Worm (Caenorhabditis elegans) whole organism, early embryonic: Measurements from ENCODE around the gene K11D12.11.

Source experiments
- B0310.2 ChIP-seq: sonication (generic microtip); optimal IDR thresholded peaks from 2 replicates; lab custom pipeline; 2016; ENCODE audit warnings: mild to moderate bottlenecking, missing genetic modification characterization, missing compliant biosample characterization
- F13C5.2 ChIP-seq: sonication (generic microtip); optimal IDR thresholded peaks from 2 replicates; lab custom pipeline; 2017; ENCODE audit warnings: mild to moderate bottlenecking, missing genetic modification characterization, inconsistent platforms, missing compliant biosample characterization
- aly-1 ChIP-seq: sonication (generic microtip); optimal IDR thresholded peaks from 2 replicates; lab custom pipeline; 2016; ENCODE audit warnings: missing genetic modification characterization, missing compliant biosample characterization
- ama-1 ChIP-seq: fragments of 150-350 bp; optimal IDR thresholded peaks from 2 replicates; lab custom pipeline; 2014
- ets-7 ChIP-seq: sonication (generic microtip); optimal IDR thresholded peaks from 2 replicates; lab custom pipeline; 2016; ENCODE audit warnings: missing genotype, missing genetic modification characterization, missing compliant biosample characterization
- flt-1 ChIP-seq: fragments of 200-800 bp; sonication (Bioruptor generic); IDR thresholded peaks from 2 replicates; pipeline ENCODE4 v1.3.6; 2022; ENCODE audit warnings: missing genetic modification characterization, missing compliant biosample characterization
- hmg-4 ChIP-seq: fragments of 200-800 bp; sonication (Bioruptor generic); optimal IDR thresholded peaks from 2 replicates; lab custom pipeline; 2018; ENCODE audit warnings: mild to moderate bottlenecking, missing genetic modification characterization, missing compliant biosample characterization
- hnd-1 ChIP-seq: sonication (generic microtip); optimal IDR thresholded peaks from 2 replicates; lab custom pipeline; 2016; ENCODE audit warnings: missing genetic modification characterization, missing compliant biosample characterization
- pes-1 ChIP-seq: fragments of 200-800 bp; sonication (Bioruptor generic); IDR thresholded peaks from 2 replicates; pipeline ENCODE4 v1.3.6; 2022; ENCODE audit warnings: missing genetic modification reagents, missing genetic modification characterization, missing compliant biosample characterization
- sea-1 ChIP-seq: fragments of 200-800 bp; sonication (Bioruptor generic); conservative IDR thresholded peaks from 2 replicates; pipeline ENCODE4 v1.3.6; 2022; ENCODE audit warnings: missing genetic modification characterization, missing compliant biosample characterization
- tbx-11 ChIP-seq: fragments of 200-800 bp; sonication (Bioruptor generic); IDR thresholded peaks from 2 replicates; pipeline ENCODE4 v1.3.6; 2022; ENCODE audit warnings: missing genetic modification characterization, missing compliant biosample characterization
- tbx-37 ChIP-seq: fragments of 200-800 bp; sonication (Bioruptor generic); conservative IDR thresholded peaks from 2 replicates; pipeline ENCODE4 v1.3.6; 2022; ENCODE audit warnings: missing genetic modification reagents, missing genetic modification characterization, missing compliant biosample characterization
- tra-4 ChIP-seq: sonication (generic microtip); optimal IDR thresholded peaks from 2 replicates; lab custom pipeline; 2017; ENCODE audit warnings: missing genetic modification characterization, missing compliant biosample characterization

DNA sequence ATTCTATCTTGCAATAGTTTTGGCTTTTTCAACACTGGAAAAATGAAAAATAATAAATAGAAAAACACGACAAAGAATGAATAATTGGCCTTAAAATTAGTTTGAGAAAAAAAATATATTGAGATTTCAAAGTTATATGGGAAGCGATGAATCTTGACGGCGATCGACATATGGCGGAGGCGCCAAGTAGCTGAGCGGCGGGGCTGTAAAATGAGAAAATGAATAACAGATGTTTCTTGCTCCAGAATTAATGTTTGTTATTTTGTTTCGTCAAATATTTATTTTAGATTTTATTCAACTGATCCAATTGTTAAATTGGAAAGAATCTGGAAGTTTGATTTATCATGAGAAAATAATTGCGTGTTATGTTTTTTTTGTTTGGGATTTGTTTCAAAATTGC is at the start of gene K11D12.11:
- no peak for TF ChIP-seq tbx-11 (GFP tag; lab: Robert Waterston, UW)
- TF ChIP-seq ama-1 (lab: Kevin White, UChicago): no peak
- TF ChIP-seq tbx-37 (GFP tag; lab: Robert Waterston, UW): no peak
- TF ChIP-seq flt-1 (GFP tag; lab: Robert Waterston, UW): no peak
- TF ChIP-seq ets-7 (tag; lab: Kevin White, UChicago): no peak
- no peak for TF ChIP-seq B0310.2 (tag; lab: Kevin White, UChicago)
- no peak for TF ChIP-seq pes-1 (GFP tag; lab: Robert Waterston, UW)
- no peak for TF ChIP-seq F13C5.2 (tag; lab: Kevin White, UChicago)
- TF ChIP-seq hmg-4 (GFP tag; lab: Kevin White, UChicago): no peak
- no peak for TF ChIP-seq sea-1 (GFP tag; lab: Robert Waterston, UW)
- TF ChIP-seq aly-1 (tag; lab: Kevin White, UChicago): no peak
- no peak for TF ChIP-seq tra-4 (tag; lab: Kevin White, UChicago)
- no peak for TF ChIP-seq hnd-1 (tag; lab: Kevin White, UChicago)
